Worm (Caenorhabditis elegans) whole organism, early embryonic: Measurements from ENCODE around the gene nep-11.

ENCODE experiments used
- B0310.2 ChIP-seq: sonication (generic microtip); optimal IDR thresholded peaks from 2 replicates; lab custom pipeline; 2016; ENCODE audit warnings: mild to moderate bottlenecking, missing genetic modification characterization, missing compliant biosample characterization
- F13C5.2 ChIP-seq: sonication (generic microtip); optimal IDR thresholded peaks from 2 replicates; lab custom pipeline; 2017; ENCODE audit warnings: mild to moderate bottlenecking, missing genetic modification characterization, inconsistent platforms, missing compliant biosample characterization
- aly-1 ChIP-seq: sonication (generic microtip); optimal IDR thresholded peaks from 2 replicates; lab custom pipeline; 2016; ENCODE audit warnings: missing genetic modification characterization, missing compliant biosample characterization
- ama-1 ChIP-seq: fragments of 150-350 bp; optimal IDR thresholded peaks from 2 replicates; lab custom pipeline; 2014
- ceh-13 ChIP-seq: fragments of 200-800 bp; sonication (Bioruptor generic); optimal IDR thresholded peaks from 2 replicates; lab custom pipeline; 2018; ENCODE audit warnings: mild to moderate bottlenecking, missing genetic modification characterization, missing compliant biosample characterization
- ceh-36 ChIP-seq: sonication (generic microtip); optimal IDR thresholded peaks from 2 replicates; lab custom pipeline; 2016; ENCODE audit warnings: missing genetic modification characterization, inconsistent platforms, missing compliant biosample characterization
- ets-7 ChIP-seq: sonication (generic microtip); optimal IDR thresholded peaks from 2 replicates; lab custom pipeline; 2016; ENCODE audit warnings: missing genotype, missing genetic modification characterization, missing compliant biosample characterization
- flt-1 ChIP-seq: fragments of 200-800 bp; sonication (Bioruptor generic); IDR thresholded peaks from 2 replicates; pipeline ENCODE4 v1.3.6; 2022; ENCODE audit warnings: missing genetic modification characterization, missing compliant biosample characterization
- hmbx-1 ChIP-seq: sonication (generic microtip); optimal IDR thresholded peaks from 2 replicates; lab custom pipeline; 2016; ENCODE audit warnings: mild to moderate bottlenecking, missing genetic modification characterization, missing compliant biosample characterization
- hmg-4 ChIP-seq: fragments of 200-800 bp; sonication (Bioruptor generic); optimal IDR thresholded peaks from 2 replicates; lab custom pipeline; 2018; ENCODE audit warnings: mild to moderate bottlenecking, missing genetic modification characterization, missing compliant biosample characterization
- hnd-1 ChIP-seq: sonication (generic microtip); optimal IDR thresholded peaks from 2 replicates; lab custom pipeline; 2016; ENCODE audit warnings: missing genetic modification characterization, missing compliant biosample characterization
- pes-1 ChIP-seq: fragments of 200-800 bp; sonication (Bioruptor generic); IDR thresholded peaks from 2 replicates; pipeline ENCODE4 v1.3.6; 2022; ENCODE audit warnings: missing genetic modification reagents, missing genetic modification characterization, missing compliant biosample characterization
- scrt-1 ChIP-seq: fragments of 200-800 bp; sonication (Bioruptor generic); IDR thresholded peaks from 2 replicates; pipeline ENCODE4 v1.3.6; 2022; ENCODE audit warnings: missing genetic modification characterization, missing compliant biosample characterization
- sea-1 ChIP-seq: fragments of 200-800 bp; sonication (Bioruptor generic); conservative IDR thresholded peaks from 2 replicates; pipeline ENCODE4 v1.3.6; 2022; ENCODE audit warnings: missing genetic modification characterization, missing compliant biosample characterization
- tbx-11 ChIP-seq: fragments of 200-800 bp; sonication (Bioruptor generic); IDR thresholded peaks from 2 replicates; pipeline ENCODE4 v1.3.6; 2022; ENCODE audit warnings: missing genetic modification characterization, missing compliant biosample characterization
- tbx-37 ChIP-seq: fragments of 200-800 bp; sonication (Bioruptor generic); conservative IDR thresholded peaks from 2 replicates; pipeline ENCODE4 v1.3.6; 2022; ENCODE audit warnings: missing genetic modification reagents, missing genetic modification characterization, missing compliant biosample characterization
- tra-4 ChIP-seq: sonication (generic microtip); optimal IDR thresholded peaks from 2 replicates; lab custom pipeline; 2017; ENCODE audit warnings: missing genetic modification characterization, missing compliant biosample characterization

nep-11 gene

DNA sequence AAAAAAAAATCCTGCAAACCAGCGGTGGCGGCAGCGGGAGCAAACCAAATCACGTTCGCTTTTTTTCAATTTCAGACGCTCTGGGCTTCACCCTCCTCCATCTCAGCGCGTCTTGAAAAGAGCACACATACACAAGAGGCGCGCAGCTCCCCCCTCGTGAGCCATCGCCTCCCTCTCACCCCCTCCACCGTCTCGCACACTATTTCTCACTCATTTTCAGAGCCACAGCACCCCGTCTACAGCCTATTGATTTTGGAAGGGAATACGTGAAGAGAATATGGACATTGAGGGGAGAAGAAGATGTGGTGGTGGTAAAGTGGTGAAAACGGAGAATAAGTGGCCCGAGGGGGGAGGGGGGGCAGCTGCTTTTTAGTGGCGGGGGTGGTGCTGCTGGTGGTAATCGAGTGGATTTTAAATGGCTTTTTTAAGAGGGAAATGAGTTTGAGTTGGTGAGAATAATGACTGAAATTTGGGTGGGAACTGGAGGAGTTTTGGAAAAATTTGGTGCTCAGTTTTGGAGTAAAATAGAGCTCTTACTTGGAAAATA lies 2.9 kb upstream of the nep-11 start:
- TF ChIP-seq hnd-1 (tag; lab: Kevin White, UChicago) (no peak), tbx-37 (GFP tag; lab: Robert Waterston, UW) (no peak), sea-1 (GFP tag; lab: Robert Waterston, UW) (no peak), F13C5.2 (tag; lab: Kevin White, UChicago) (no peak), ets-7 (tag; lab: Kevin White, UChicago) (no peak), tra-4 (tag; lab: Kevin White, UChicago) (no peak), ceh-36 (tag; lab: Kevin White, UChicago) (no peak), flt-1 (GFP tag; lab: Robert Waterston, UW) (no peak), ceh-13 (GFP tag; lab: Kevin White, UChicago) (no peak), tbx-11 (GFP tag; lab: Robert Waterston, UW) (no peak), hmg-4 (GFP tag; lab: Kevin White, UChicago) (no peak), scrt-1 (GFP tag; lab: Robert Waterston, UW) (no peak), pes-1 (no peak), B0310.2 (tag; lab: Kevin White, UChicago) (no peak), hmbx-1 (tag; lab: Kevin White, UChicago) (no peak), ama-1 (no peak), aly-1 (tag; lab: Kevin White, UChicago) (no peak)

ce11 chrII:3422938-3423337 lies 2.4 kb downstream of the nep-11 start:
- no peak for TF ChIP-seq ets-7 (tag; lab: Kevin White, UChicago)
- no peak for TF ChIP-seq hmg-4 (GFP tag; lab: Kevin White, UChicago)
- no peak for TF ChIP-seq tbx-37 (GFP tag; lab: Robert Waterston, UW)
- TF ChIP-seq B0310.2 (tag; lab: Kevin White, UChicago), result no peak
- TF ChIP-seq F13C5.2 (tag; lab: Kevin White, UChicago), result no peak
- no peak for TF ChIP-seq ama-1
- no peak for TF ChIP-seq hmbx-1 (tag; lab: Kevin White, UChicago)
- no peak for TF ChIP-seq aly-1 (tag; lab: Kevin White, UChicago)
- TF ChIP-seq sea-1 (GFP tag; lab: Robert Waterston, UW), result no peak
- TF ChIP-seq hnd-1 (tag; lab: Kevin White, UChicago), result no peak
- no peak for TF ChIP-seq scrt-1 (GFP tag; lab: Robert Waterston, UW)

DNA sequence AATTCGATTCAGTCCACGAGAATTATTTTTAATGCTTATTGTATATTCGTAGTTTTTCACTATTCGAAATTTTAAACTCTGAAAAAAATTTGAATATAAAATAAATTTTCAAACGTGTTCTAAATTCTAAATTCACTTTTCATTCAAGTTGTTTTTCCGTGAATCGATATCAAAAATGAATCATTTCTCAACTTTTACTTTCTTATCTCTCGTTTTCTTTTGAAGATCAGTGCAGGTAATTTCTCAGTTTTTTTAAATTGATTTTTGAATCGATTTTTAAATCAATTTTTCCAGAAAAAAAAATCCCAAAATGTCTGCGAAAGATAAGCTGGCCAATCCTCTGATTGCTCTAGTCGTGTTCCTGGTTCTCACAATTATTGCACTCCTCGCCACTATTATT lies 8.8 kb downstream of the nep-11 start, which contains the start of gene nep-6:
TSS of gene nep-6 (plus strand) at position 301 of the 400 bp plus-strand sequence.
- no peak for TF ChIP-seq flt-1 (GFP tag; lab: Robert Waterston, UW)
- no peak for TF ChIP-seq B0310.2 (tag; lab: Kevin White, UChicago)
- no peak for TF ChIP-seq tbx-11 (GFP tag; lab: Robert Waterston, UW)
- TF ChIP-seq scrt-1 (GFP tag; lab: Robert Waterston, UW), result no peak
- no peak for TF ChIP-seq ets-7 (tag; lab: Kevin White, UChicago)
- TF ChIP-seq ama-1, result no peak
- TF ChIP-seq hmbx-1 (tag; lab: Kevin White, UChicago), result no peak

- TF ChIP-seq F13C5.2 (tag; lab: Kevin White, UChicago) (no peak), tra-4 (tag; lab: Kevin White, UChicago) (no peak), scrt-1 (GFP tag; lab: Robert Waterston, UW) (no peak), ama-1 (no peak), hmbx-1 (tag; lab: Kevin White, UChicago) (no peak)
Observed at ce11 chrII:3414383-3414910, 10.9 kb downstream of the nep-11 start, which contains the start of the genes F18A12.7 and F18A12.2. TSS of gene F18A12.7 (minus strand) at chrII:3414483. TSS of gene F18A12.2 (plus strand) at chrII:3414860.

DNA sequence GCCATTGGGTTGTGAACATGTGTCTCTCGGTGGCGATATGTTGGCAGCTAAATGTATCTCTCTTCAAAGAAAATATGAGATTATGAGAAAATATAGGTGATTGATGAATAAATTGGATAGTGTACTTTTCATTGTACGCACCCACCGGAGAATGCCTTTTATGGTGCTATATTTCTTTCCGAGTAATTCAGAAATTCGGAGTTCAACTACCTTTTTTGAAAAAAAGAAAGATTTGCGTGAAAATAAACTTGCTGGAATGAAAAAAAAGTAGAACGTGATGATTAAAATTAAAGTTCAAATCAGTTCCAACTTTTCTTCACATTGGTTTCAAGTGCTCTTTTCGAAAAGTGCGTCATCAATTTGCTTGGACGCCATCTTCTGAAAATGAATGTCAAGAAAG lies 21.8 kb downstream of the nep-11 start, which contains the start of gene nep-8:
TSS of gene nep-8 (plus strand) at position 301 of the 400 bp plus-strand sequence.
- TF ChIP-seq hmg-4 (GFP tag; lab: Kevin White, UChicago) (no peak), sea-1 (GFP tag; lab: Robert Waterston, UW) (no peak), ets-7 (tag; lab: Kevin White, UChicago) (no peak), flt-1 (GFP tag; lab: Robert Waterston, UW) (no peak), ama-1 (no peak), scrt-1 (GFP tag; lab: Robert Waterston, UW) (no peak), tbx-37 (GFP tag; lab: Robert Waterston, UW) (no peak), hmbx-1 (tag; lab: Kevin White, UChicago) (no peak), B0310.2 (tag; lab: Kevin White, UChicago) (no peak), F13C5.2 (tag; lab: Kevin White, UChicago) (no peak), tbx-11 (GFP tag; lab: Robert Waterston, UW) (no peak), hnd-1 (tag; lab: Kevin White, UChicago) (no peak), ceh-13 (GFP tag; lab: Kevin White, UChicago) (no peak)

ce11 chrII:3402854-3403253 lies 22.5 kb downstream of the nep-11 start, which contains the start of gene nep-10:
TSS of gene nep-10 (minus strand) at chrII:3402954.
- no peak for TF ChIP-seq F13C5.2 (tag; lab: Kevin White, UChicago)
- TF ChIP-seq sea-1 (GFP tag; lab: Robert Waterston, UW), result no peak
- TF ChIP-seq hmg-4 (GFP tag; lab: Kevin White, UChicago), result no peak
- TF ChIP-seq hnd-1 (tag; lab: Kevin White, UChicago), result no peak
- no peak for TF ChIP-seq ama-1
- TF ChIP-seq tra-4 (tag; lab: Kevin White, UChicago), result no peak
- no peak for TF ChIP-seq ceh-36 (tag; lab: Kevin White, UChicago)

DNA sequence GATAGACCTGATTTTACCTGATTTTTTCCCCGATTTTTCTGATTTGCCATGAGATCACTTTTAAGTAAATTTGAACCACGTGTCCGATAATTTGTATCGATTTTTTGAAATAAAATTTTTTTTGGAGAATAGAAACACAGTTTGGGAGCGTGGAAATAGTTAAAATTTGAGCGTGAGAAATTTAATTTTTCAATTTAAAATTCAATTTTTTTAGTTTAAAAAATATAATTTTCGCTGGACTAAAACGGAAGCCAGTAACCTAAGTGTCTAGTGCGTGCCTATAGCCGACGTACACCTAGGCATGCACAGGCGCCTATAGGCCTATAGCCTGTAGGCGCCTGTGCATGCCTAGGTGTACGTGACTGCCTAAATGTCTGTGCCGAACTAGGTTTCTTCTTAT lies 26.1 kb downstream of the nep-11 start, which contains the start of gene nep-9:
TSS of gene nep-9 (minus strand) at position 101 of the 400 bp plus-strand sequence.
- TF ChIP-seq hmg-4 (GFP tag; lab: Kevin White, UChicago), result no peak
- no peak for TF ChIP-seq ceh-13 (GFP tag; lab: Kevin White, UChicago)
- TF ChIP-seq tbx-37 (GFP tag; lab: Robert Waterston, UW), result no peak
- no peak for TF ChIP-seq B0310.2 (tag; lab: Kevin White, UChicago)
- TF ChIP-seq aly-1 (tag; lab: Kevin White, UChicago), result no peak
- no peak for TF ChIP-seq scrt-1 (GFP tag; lab: Robert Waterston, UW)
- TF ChIP-seq F13C5.2 (tag; lab: Kevin White, UChicago), result no peak
- no peak for TF ChIP-seq pes-1
- TF ChIP-seq ets-7 (tag; lab: Kevin White, UChicago), result no peak
- no peak for TF ChIP-seq hnd-1 (tag; lab: Kevin White, UChicago)
- TF ChIP-seq tra-4 (tag; lab: Kevin White, UChicago), result no peak
- TF ChIP-seq hmbx-1 (tag; lab: Kevin White, UChicago), result no peak
- TF ChIP-seq ama-1, result no peak
